Worm (Caenorhabditis elegans) whole organism, midembryonic: ENCODE measurements around the gene irg-1.
"Not testable (repeated sequence)": the region's sequence is repeated elsewhere in the genome, so short reads cannot be mapped to it uniquely, and the experiment has no call there.

Experiments used
- cog-1 ChIP-seq: sonication (generic microtip); optimal IDR thresholded peaks from 2 replicates; lab custom pipeline; 2016; ENCODE audit warnings: missing genetic modification characterization, missing compliant biosample characterization
- flt-1 ChIP-seq: fragments of 200-800 bp; sonication (Bioruptor generic); IDR thresholded peaks from 2 replicates; pipeline ENCODE4 v1.3.6; 2022; ENCODE audit warnings: missing genetic modification characterization, missing compliant biosample characterization
- klf-2 ChIP-seq: fragments of 200-800 bp; sonication (Bioruptor generic); conservative IDR thresholded peaks from 2 replicates; pipeline ENCODE4 v1.3.6; 2022; ENCODE audit warnings: missing genetic modification reagents, missing genetic modification characterization, missing compliant biosample characterization
- ref-1 ChIP-seq: fragments of 200-800 bp; sonication (Bioruptor generic); conservative IDR thresholded peaks from 2 replicates; pipeline ENCODE4 v1.3.6; 2022; ENCODE audit warnings: missing genetic modification reagents, missing genetic modification characterization, missing compliant biosample characterization
- ztf-23 ChIP-seq: fragments of 200-800 bp; sonication (Bioruptor generic); IDR thresholded peaks from 2 replicates; pipeline ENCODE4 v1.3.6; 2022; ENCODE audit warnings: missing genetic modification reagents, missing genetic modification characterization, missing compliant biosample characterization

ce11 chrV:3506252-3506651, 17.1 kb upstream of the irg-1 start, which contains the start of gene ugt-64:
- not testable (repeated sequence) for TF ChIP-seq flt-1 (GFP tag; lab: Robert Waterston, UW); cog-1 (tag; lab: Kevin White, UChicago); ref-1 (GFP tag; lab: Robert Waterston, UW); klf-2 (GFP tag; lab: Robert Waterston, UW); ztf-23 (GFP tag; lab: Robert Waterston, UW)
